Worm (Caenorhabditis elegans) whole organism, L1 larva: ENCODE measurements around the gene arrd-22.

Source experiments
- ama-1 ChIP-seq: fragments of 150-350 bp; optimal IDR thresholded peaks from 2 replicates; lab custom pipeline; 2014
- blmp-1 ChIP-seq: fragments of 150-350 bp; optimal IDR thresholded peaks from 2 replicates; lab custom pipeline; 2014; ENCODE audit warnings: missing biosample characterization, missing genetic modification characterization
- ceh-82 ChIP-seq, 3 experiments: fragments of 150-350 bp in 1 of 3; sonication (generic microtip) in 2 of 3; optimal IDR thresholded peaks; 2 replicates each; lab custom pipeline; 2014 to 2017; ENCODE audit warnings: missing biosample characterization in 3 of 3, missing genetic modification characterization in 3 of 3
- dpl-1 ChIP-seq, 3 experiments: fragments of 150-350 bp in 2 of 3; sonication (generic microtip) in 1 of 3; optimal IDR thresholded peaks; 2 replicates each; lab custom pipeline; 2014 to 2017; ENCODE audit warnings: missing biosample characterization in 3 of 3, missing genetic modification characterization in 3 of 3, missing genetic modification reagents in 3 of 3
- egl-13 ChIP-seq: sonication (generic microtip); optimal IDR thresholded peaks from 2 replicates; lab custom pipeline; 2016; ENCODE audit warnings: missing genotype, missing genetic modification reagents, missing genetic modification characterization, missing compliant biosample characterization
- fkh-10 ChIP-seq: sonication (generic microtip); optimal IDR thresholded peaks from 2 replicates; lab custom pipeline; 2017; ENCODE audit warnings: missing biosample characterization, missing genetic modification reagents, missing genetic modification characterization
- hpl-2 ChIP-seq: fragments of 150-350 bp; optimal IDR thresholded peaks from 2 replicates; lab custom pipeline; 2014; ENCODE audit warnings: missing biosample characterization, missing genetic modification reagents, missing genetic modification characterization
- nhr-12 ChIP-seq: sonication (generic microtip); optimal IDR thresholded peaks from 2 replicates; lab custom pipeline; 2017; ENCODE audit warnings: missing biosample characterization, missing genetic modification characterization
- nhr-76 ChIP-seq: sonication (generic microtip); optimal IDR thresholded peaks from 2 replicates; lab custom pipeline; 2017; ENCODE audit warnings: missing biosample characterization, missing genetic modification characterization
- nhr-77 ChIP-seq: fragments of 150-350 bp; optimal IDR thresholded peaks from 2 replicates; lab custom pipeline; 2014; ENCODE audit warnings: missing biosample characterization, missing genetic modification characterization
- snpc-4 ChIP-seq: fragments of 150-350 bp; optimal IDR thresholded peaks from 2 replicates; lab custom pipeline; 2014; ENCODE audit warnings: missing biosample characterization, missing genetic modification characterization
- swsn-7 ChIP-seq: sonication (generic microtip); optimal IDR thresholded peaks from 2 replicates; lab custom pipeline; 2016; ENCODE audit warnings: missing genetic modification characterization, missing compliant biosample characterization
- unc-62 ChIP-seq: fragments of 150-350 bp; optimal IDR thresholded peaks from 2 replicates; lab custom pipeline; 2014; ENCODE audit warnings: missing biosample characterization, missing genetic modification reagents, missing genetic modification characterization
- zag-1 ChIP-seq: fragments of 150-350 bp; optimal IDR thresholded peaks from 2 replicates; lab custom pipeline; 2014; ENCODE audit warnings: missing biosample characterization, missing genetic modification characterization

DNA sequence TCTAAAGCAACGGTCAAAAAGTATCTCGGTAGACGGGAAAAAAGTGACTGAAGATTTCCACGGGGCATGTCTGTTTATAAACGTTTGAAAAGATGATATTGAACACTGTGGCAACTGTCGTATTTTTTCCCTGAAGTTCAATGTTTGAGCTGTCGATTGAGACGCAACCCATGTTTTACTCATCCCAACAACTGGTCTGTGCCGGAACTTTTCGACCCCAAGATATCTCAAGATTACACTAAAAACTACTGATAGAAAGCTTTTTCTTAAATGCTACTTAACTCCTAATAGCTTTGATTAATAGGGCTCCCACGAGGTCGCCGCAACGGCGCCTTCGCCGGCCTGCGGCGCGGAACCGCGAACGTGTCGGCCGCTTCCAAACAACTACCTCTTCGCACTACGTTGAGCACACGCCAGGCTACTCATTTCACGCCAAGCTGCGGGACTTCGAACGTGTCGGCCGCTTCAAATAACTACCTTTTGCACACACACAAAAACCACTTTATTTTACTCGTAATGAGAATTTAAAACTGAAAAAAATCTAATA lies 15.6 kb upstream of the arrd-22 start, which contains the start of gene T20D4.15:
- TF ChIP-seq nhr-77 (tag; lab: Kevin White, UChicago) (no peak), swsn-7 (no peak), unc-62 (GFP tag; lab: Kevin White, UChicago) (no peak), ceh-82 (tag; optimal IDR thresholded peaks at IDR 0.05; lab: Kevin White, UChicago) (no peak), snpc-4 (no peak), blmp-1 (tag; lab: Kevin White, UChicago) (no peak), nhr-12 (tag; lab: Kevin White, UChicago) (no peak), dpl-1 (GFP tag; optimal IDR thresholded peaks at IDR 0.05; lab: Kevin White, UChicago) (no peak), hpl-2 (GFP tag; lab: Kevin White, UChicago) (no peak), nhr-76 (tag; lab: Kevin White, UChicago) (no peak), egl-13 (tag; lab: Kevin White, UChicago) (no peak), zag-1 (no peak), fkh-10 (no peak), ama-1 (lab: Kevin White, UChicago) (no peak)
